Fruit fly (Drosophila melanogaster): ENCODE results near the gene Adgf-B.

Gene Adgf-B

DNA sequence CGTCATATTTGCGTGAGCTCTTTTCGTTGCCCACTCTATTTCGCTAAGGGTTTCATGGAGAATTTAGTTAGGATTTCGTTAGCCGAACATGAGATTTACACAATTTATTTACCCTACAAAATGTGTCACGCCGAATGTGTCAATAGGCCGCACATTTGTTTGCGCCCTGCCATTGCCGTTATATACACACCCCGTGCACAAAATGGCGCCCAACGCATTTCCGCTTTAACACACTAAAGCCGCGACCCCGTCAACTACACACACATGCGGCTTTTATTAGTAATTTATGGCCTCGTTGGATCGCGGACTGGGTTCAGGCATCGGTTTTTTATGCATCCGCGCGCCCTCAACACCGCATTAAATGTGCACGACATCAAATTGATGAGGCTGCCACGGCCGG is at the start of gene Adgf-B:
Gene Adgf-B, minus strand, starts transcription at position 101 of the 400 bp plus-strand sequence.
- TF ChIP-seq noc (tag; optimal IDR thresholded peaks at IDR 0.05) = no peak

- no peak for TF ChIP-seq noc (tag; optimal IDR thresholded peaks at IDR 0.05)
These were observed 47.1 kb upstream of the Adgf-B start, which contains the start of gene CG42816 for dm6 chr3L:17797494-17797893. CG42816 (minus strand) TSS chr3L:17797594.

DNA sequence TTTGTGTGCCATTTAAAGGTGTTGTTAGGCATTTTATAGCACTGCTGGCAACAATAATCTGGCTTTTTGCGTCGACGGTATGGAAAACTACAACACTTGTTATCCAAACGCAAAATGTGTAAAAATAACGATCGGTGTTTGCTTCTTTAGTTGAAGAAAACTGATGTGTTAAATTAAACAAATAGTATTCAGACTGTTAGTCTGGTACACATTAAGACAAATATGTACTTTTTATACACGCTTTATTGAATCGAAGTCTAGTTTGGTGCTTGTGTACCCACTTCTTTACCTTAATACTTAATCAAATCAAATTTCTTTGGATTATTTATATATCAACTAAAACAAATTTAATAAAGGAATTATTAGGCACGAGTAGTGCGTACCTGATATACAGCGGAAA is 41.1 kb upstream of the Adgf-B start:
- TF ChIP-seq noc (tag; optimal IDR thresholded peaks at IDR 0.05) = no peak

DNA sequence AAGACGTTTGTCGTGTGGAACGTTAAGA is 40.9 kb upstream of the Adgf-B start, which contains the start of gene CG42815:
Gene CG42815, minus strand, starts transcription at position 20 of the 28 bp plus-strand sequence.
- no peak for TF ChIP-seq noc (tag; optimal IDR thresholded peaks at IDR 0.05)

DNA sequence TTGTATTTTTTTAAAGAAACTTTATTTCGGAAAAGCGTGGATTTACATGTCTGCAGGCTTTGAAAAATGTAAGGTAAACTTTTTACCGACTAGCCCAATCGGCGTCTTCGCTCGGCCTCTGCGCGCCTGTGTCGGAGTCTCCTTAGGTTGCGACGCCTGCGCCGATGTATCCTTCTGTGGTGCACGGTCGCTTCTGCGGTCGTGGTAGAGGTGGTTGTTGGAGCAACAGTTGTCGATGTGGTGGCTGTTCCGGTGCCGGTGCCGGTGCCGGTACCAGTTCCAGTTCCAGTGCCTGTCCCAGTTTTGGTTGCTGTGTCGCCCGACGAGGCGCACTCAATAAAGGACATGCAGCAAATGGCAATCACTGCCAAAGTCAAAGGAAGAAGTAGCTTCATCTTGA is 40.7 kb upstream of the Adgf-B start:
- no peak for TF ChIP-seq noc (tag; optimal IDR thresholded peaks at IDR 0.05)

dm6 chr3L:17763987-17764386 is 13.6 kb upstream of the Adgf-B start, which contains the start of the genes Adgf-A and Adgf-A2:
Adgf-A (minus strand) TSS chr3L:17764158.
Adgf-A2 (minus strand) TSS chr3L:17764158.
- no peak for TF ChIP-seq noc (tag; optimal IDR thresholded peaks at IDR 0.05)

DNA sequence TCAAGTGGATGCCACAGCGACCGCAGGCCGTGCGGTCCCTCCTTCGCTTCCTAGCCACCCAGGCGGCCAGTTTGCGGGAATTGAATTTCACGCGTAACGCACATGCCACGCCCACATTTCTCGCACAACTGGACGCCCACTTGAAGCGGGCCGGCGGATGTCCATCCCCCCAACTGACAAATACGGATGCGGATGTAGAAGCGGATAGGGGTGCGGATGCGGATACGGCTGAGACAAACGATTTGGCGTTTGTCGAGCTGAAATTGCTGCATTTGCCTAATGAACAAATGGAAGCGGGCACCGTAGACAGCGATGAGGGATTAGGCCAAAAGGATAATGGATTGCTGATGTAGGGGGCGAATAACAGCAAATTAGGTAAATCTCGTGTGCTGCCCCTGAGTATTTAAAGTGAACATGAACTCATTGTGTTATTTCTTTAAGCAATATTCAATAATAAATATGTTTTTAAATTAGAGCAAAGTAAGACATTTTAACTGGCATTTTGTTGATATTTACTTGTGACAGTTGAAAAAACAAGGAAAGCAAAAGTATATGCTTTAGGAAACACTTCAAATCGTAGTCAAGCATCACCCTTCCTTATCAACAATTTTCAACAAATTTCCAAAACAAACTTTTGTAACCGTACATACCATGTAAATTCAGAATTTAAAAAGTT is 8.8 kb upstream of the Adgf-B start, which contains the start of gene CG32181:
Gene CG32181, plus strand, starts transcription at position 626 of the 676 bp plus-strand sequence.
- TF ChIP-seq noc (tag; optimal IDR thresholded peaks at IDR 0.05) = no peak

dm6 chr3L:17758084-17758211 is 7.6 kb upstream of the Adgf-B start, which contains the start of gene CG32182:
CG32182 (plus strand) TSS chr3L:17758112.
- TF ChIP-seq noc (tag; optimal IDR thresholded peaks at IDR 0.05) = no peak

DNA sequence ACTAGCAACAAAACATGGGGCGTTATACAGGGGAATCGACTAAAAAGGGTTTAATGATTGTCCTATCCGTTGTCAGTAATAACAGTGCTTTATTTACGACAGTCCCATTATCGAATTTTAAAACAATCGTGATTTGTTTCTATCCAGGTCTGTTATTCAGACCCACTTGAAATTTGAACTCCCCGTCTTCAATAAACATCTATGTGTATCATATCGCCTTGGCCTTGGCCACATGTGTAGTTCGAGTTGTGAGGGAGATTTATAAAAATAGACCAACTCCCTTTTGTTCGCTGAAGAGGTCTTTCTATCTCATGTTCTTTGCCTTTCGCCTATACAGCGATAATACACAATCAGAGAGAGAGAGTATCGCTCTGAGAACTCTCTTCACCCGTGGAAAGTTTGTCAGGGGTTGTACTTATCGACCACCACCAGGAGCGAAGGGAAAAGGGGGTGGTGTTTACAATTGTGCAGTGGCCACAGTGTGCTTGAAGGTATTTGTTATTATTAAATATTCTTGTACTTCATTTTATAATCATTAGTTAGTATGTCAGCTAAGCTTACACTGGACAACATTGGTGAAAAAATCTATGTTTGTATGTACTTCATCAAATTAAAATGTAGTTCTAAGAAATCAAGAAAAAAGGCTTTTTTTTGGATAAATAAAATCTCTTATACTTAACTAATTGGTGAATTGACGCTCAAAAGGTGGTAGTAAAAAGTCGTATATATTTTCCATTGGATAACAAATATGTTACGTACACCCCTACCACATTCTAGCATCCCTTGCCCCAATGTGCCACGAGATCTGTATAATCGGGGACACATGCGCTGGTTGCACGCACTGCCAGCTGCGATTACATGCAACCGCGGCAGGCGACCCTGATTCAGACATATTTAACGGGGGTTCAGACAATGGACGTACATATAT is 7.0 kb upstream of the Adgf-B start:
- no peak for TF ChIP-seq noc (tag; optimal IDR thresholded peaks at IDR 0.05)

DNA sequence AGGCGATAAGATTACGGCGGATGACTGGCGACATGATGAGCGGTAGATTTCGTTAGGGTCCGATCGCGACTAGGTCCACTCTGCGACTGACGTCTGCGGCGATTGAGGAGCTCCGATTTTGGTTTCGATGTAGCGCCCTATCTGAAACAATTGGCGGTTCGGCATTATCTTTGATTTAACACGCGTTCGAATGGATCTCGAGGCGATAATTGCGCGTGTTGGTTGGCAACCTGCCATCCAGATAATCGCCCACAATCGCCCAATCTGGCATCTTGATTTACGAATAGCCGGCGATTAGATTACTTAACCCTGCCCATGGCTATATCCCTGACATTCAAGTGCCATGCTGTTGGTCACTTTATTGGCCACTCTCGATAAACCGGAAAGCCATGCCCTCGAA is 3.9 kb upstream of the Adgf-B start:
- peak; percentile 72 for TF ChIP-seq noc (tag; optimal IDR thresholded peaks at IDR 0.05)

- no peak for TF ChIP-seq noc (tag; optimal IDR thresholded peaks at IDR 0.05)
These were observed 3.6 kb downstream of the Adgf-B start, which contains the start of gene CG6034 for dm6 chr3L:17746760-17747159. CG6034 (minus strand) TSS chr3L:17746860.

DNA sequence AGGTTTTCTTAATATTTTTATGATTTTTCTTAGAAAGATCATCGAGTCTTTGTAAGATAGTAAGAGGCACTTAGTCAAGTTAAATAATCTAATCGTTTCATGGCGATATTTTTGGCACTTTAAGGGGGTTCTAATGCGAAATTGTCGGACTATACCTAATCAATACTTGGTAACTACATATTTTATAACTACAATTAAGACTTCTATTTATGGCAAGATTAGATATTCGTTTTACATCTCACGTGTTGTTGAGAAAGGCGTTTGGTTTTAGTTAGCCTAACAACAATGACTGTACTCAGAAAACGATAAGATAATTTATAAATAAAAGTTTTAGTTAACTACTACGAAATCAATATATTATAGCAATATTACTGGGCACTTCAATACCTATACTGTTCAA is 7.9 kb downstream of the Adgf-B start:
- peak; percentile 42 for TF ChIP-seq noc (tag; optimal IDR thresholded peaks at IDR 0.05)

dm6 chr3L:17740471-17740870 is 9.9 kb downstream of the Adgf-B start, which contains the start of gene CG7460:
CG7460 (plus strand) TSS chr3L:17740540.
- TF ChIP-seq noc (tag; optimal IDR thresholded peaks at IDR 0.05) = peak; percentile 7

dm6 chr3L:17739627-17740026 is 10.8 kb downstream of the Adgf-B start:
- TF ChIP-seq noc (tag; optimal IDR thresholded peaks at IDR 0.05) = no peak

DNA sequence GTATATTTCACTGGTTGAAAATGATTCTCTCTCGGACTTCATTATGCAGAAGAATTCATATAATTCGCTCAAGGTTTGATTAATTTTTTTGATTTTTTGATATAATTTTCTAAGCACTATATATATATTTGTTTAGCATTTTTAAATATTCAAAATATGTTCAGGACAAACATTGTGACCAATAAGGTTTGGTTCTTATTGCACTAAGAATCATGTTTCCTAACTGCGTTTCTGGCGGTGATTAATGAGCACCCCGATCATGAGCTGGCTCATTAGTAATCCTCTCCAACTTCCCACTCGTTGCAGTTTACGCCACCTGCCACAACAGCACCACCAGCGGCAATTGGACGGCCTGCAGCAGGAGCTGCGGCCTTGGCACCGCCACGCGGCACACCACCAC is 21.1 kb downstream of the Adgf-B start, which contains the start of gene CG6052:
Gene CG6052, minus strand, starts transcription at position 101 of the 400 bp plus-strand sequence.
- TF ChIP-seq noc (tag; optimal IDR thresholded peaks at IDR 0.05) = no peak

DNA sequence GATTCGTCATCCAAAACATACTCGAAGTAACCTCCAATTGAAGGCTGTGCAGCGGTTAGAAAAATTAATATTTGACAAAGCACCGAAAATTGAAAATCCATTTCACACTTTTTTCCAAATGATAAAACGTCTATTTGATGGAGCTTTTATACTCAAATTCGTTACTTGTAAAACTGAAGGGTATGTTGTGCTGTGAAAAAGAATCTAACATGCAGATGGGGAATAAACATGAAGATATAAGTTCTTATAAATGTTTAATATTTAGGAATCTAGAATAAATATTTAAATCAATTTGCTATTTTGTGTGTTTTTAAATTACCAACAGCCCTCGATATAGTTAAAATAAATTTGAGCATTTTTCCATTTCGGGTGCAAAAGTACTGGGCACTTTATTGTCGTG is 30.6 kb downstream of the Adgf-B start, which contains the start of gene CheB74a:
Gene CheB74a, minus strand, starts transcription at position 101 of the 400 bp plus-strand sequence.
- TF ChIP-seq noc (tag; optimal IDR thresholded peaks at IDR 0.05) = no peak
